Fruit fly (Drosophila melanogaster): ENCODE results near the gene CG13659.

- no peak for TF ChIP-seq usp (GFP tag; optimal IDR thresholded peaks at IDR 0.05)
- no peak for TF ChIP-seq Dll (optimal IDR thresholded peaks at IDR 0.05)
- no peak for TF ChIP-seq psq (optimal IDR thresholded peaks at IDR 0.05)
These were observed 35.0 kb upstream of the CG13659 start, which contains the start of the genes GlnRS and RIOK2 for dm6 chr3R:25265589-25266201.

Measured in whole organism.